Fruit fly (Drosophila melanogaster) whole organism, prepupa: ENCODE results near the gene CG14451.
A peak's percentile ranks its signal among the peaks of the same experiment; 100 is the strongest.

Source experiments
- Blimp-1 ChIP-seq: fragments of 200-800 bp; sonication (Bioruptor generic); optimal IDR thresholded peaks from 3 replicates; lab custom pipeline; 2017; ENCODE audit warnings: missing biosample characterization, missing genetic modification characterization, mild to moderate bottlenecking, moderate library complexity, missing genetic modification reagents
- CG10631 ChIP-seq: fragments of 200-800 bp; sonication (Bioruptor generic); optimal IDR thresholded peaks from 2 replicates; lab custom pipeline; 2016; ENCODE audit warnings: missing biosample characterization, missing genetic modification characterization
- CG10669 ChIP-seq: fragments of 200-800 bp; sonication (Bioruptor generic); optimal IDR thresholded peaks from 3 replicates; lab custom pipeline; 2018; ENCODE audit warnings: missing biosample characterization, mild to moderate bottlenecking, missing genetic modification characterization, moderate library complexity
- CG11294 ChIP-seq: fragments of 200-800 bp; sonication (Bioruptor generic); IDR thresholded peaks from 2 replicates; pipeline ENCODE4 v1.3.6; 2022; ENCODE audit warnings: missing biosample characterization, missing genetic modification characterization
- CG11902 ChIP-seq: fragments of 200-800 bp; sonication (Bioruptor generic); optimal IDR thresholded peaks from 3 replicates; lab custom pipeline; 2016; ENCODE audit warnings: missing biosample characterization, missing genetic modification characterization
- CG15336 ChIP-seq: fragments of 200-800 bp; sonication (Bioruptor generic); IDR thresholded peaks from 2 replicates; pipeline ENCODE4 v1.3.6; 2022; ENCODE audit warnings: missing biosample characterization, missing genetic modification characterization
- CG1621 ChIP-seq: fragments of 200-800 bp; sonication (Bioruptor generic); optimal IDR thresholded peaks from 3 replicates; lab custom pipeline; 2018; ENCODE audit warnings: missing biosample characterization, mild to moderate bottlenecking, missing genetic modification characterization
- CG16779 ChIP-seq: fragments of 200-800 bp; sonication (Bioruptor generic); optimal IDR thresholded peaks from 3 replicates; lab custom pipeline; 2017; ENCODE audit warnings: missing biosample characterization, mild to moderate bottlenecking, missing genetic modification characterization
- CG3032 ChIP-seq: fragments of 200-800 bp; optimal IDR thresholded peaks from 2 replicates; lab custom pipeline; 2019; ENCODE audit warnings: missing biosample characterization, mild to moderate bottlenecking, missing genetic modification characterization, moderate library complexity
- CG31627 ChIP-seq: fragments of 200-800 bp; sonication (Bioruptor generic); optimal IDR thresholded peaks from 3 replicates; lab custom pipeline; 2016; ENCODE audit warnings: missing biosample characterization, missing genetic modification characterization
- CG32006 ChIP-seq: fragments of 200-800 bp; sonication (Bioruptor generic); optimal IDR thresholded peaks from 3 replicates; lab custom pipeline; 2017; ENCODE audit warnings: missing biosample characterization, mild to moderate bottlenecking, missing genetic modification characterization
- CG3919 ChIP-seq: fragments of 200-800 bp; sonication (Bioruptor generic); optimal IDR thresholded peaks from 3 replicates; lab custom pipeline; 2016; ENCODE audit warnings: missing biosample characterization, missing genetic modification characterization
- CG4318 ChIP-seq: fragments of 200-800 bp; sonication (Bioruptor generic); optimal IDR thresholded peaks from 3 replicates; lab custom pipeline; 2017; ENCODE audit warnings: missing biosample characterization, mild to moderate bottlenecking, missing genetic modification characterization
- CG6276 ChIP-seq: fragments of 200-800 bp; sonication (Bioruptor generic); optimal IDR thresholded peaks from 2 replicates; lab custom pipeline; 2017; ENCODE audit warnings: missing biosample characterization, mild to moderate bottlenecking, missing genetic modification characterization
- CG6792 ChIP-seq: fragments of 200-800 bp; sonication (Bioruptor generic); optimal IDR thresholded peaks from 3 replicates; lab custom pipeline; 2016; ENCODE audit warnings: missing biosample characterization, missing genetic modification characterization
- CG6808 ChIP-seq: fragments of 200-800 bp; sonication (Bioruptor generic); optimal IDR thresholded peaks from 3 replicates; lab custom pipeline; 2017; ENCODE audit warnings: missing biosample characterization, missing genetic modification characterization, mild to moderate bottlenecking, moderate library complexity, missing genetic modification reagents
- CG6854 ChIP-seq: fragments of 200-800 bp; sonication (Bioruptor generic); optimal IDR thresholded peaks from 2 replicates; lab custom pipeline; 2017; ENCODE audit warnings: missing biosample characterization, mild to moderate bottlenecking, missing genetic modification characterization
- CG7368 ChIP-seq: fragments of 200-800 bp; sonication (Bioruptor generic); optimal IDR thresholded peaks from 3 replicates; lab custom pipeline; 2016; ENCODE audit warnings: missing biosample characterization, missing genetic modification characterization
- CG8119 ChIP-seq: fragments of 200-800 bp; sonication (Bioruptor generic); IDR thresholded peaks from 3 replicates; pipeline ENCODE4 v1.3.6; 2022; ENCODE audit warnings: missing biosample characterization, missing genetic modification characterization
- CG8319 ChIP-seq: fragments of 200-800 bp; sonication (Bioruptor generic); optimal IDR thresholded peaks from 3 replicates; lab custom pipeline; 2016; ENCODE audit warnings: missing biosample characterization, missing genetic modification characterization
- Eip75B ChIP-seq: fragments of 200-800 bp; sonication (Bioruptor generic); optimal IDR thresholded peaks from 3 replicates; lab custom pipeline; 2016; ENCODE audit warnings: missing biosample characterization, missing genetic modification characterization
- Eip78C ChIP-seq: fragments of 200-800 bp; sonication (Bioruptor generic); peaks from one replicate; lab custom pipeline; 2016; ENCODE audit warnings: missing biosample characterization, missing genetic modification characterization
- Eip93F ChIP-seq: fragments of 200-800 bp; sonication (Bioruptor generic); optimal IDR thresholded peaks from 2 replicates; lab custom pipeline; 2016; ENCODE audit warnings: missing biosample characterization, mild to moderate bottlenecking, missing genetic modification characterization
- Ets21C ChIP-seq: fragments of 200-800 bp; sonication (Bioruptor generic); optimal IDR thresholded peaks from 3 replicates; lab custom pipeline; 2016; ENCODE audit warnings: missing biosample characterization, missing genetic modification characterization
- Gug ChIP-seq: fragments of 200-800 bp; sonication (Bioruptor generic); IDR thresholded peaks from 2 replicates; pipeline ENCODE4 v1.3.6; 2022; ENCODE audit warnings: missing biosample characterization, missing genetic modification characterization
- Hr39 ChIP-seq: fragments of 200-800 bp; sonication (Bioruptor generic); optimal IDR thresholded peaks from 2 replicates; lab custom pipeline; 2016; ENCODE audit warnings: missing biosample characterization, missing genetic modification characterization
- Hr4 ChIP-seq: fragments of 200-800 bp; sonication (Bioruptor generic); optimal IDR thresholded peaks from 3 replicates; lab custom pipeline; 2016; ENCODE audit warnings: missing biosample characterization, missing genetic modification characterization
- OdsH ChIP-seq: fragments of 200-800 bp; sonication (Bioruptor generic); optimal IDR thresholded peaks from 3 replicates; lab custom pipeline; 2016; ENCODE audit warnings: missing biosample characterization, missing genetic modification characterization
- Smox ChIP-seq: fragments of 200-800 bp; sonication (Bioruptor generic); optimal IDR thresholded peaks from 3 replicates; lab custom pipeline; 2016; ENCODE audit warnings: missing biosample characterization, missing genetic modification characterization
- Sox102F ChIP-seq: fragments of 200-800 bp; sonication (Bioruptor generic); optimal IDR thresholded peaks from 2 replicates; lab custom pipeline; 2016; ENCODE audit warnings: missing biosample characterization, mild to moderate bottlenecking, missing genetic modification characterization
- Sox15 ChIP-seq: fragments of 200-800 bp; sonication (Bioruptor generic); optimal IDR thresholded peaks from 3 replicates; lab custom pipeline; 2016; ENCODE audit warnings: missing biosample characterization, missing genetic modification characterization
- acj6 ChIP-seq: fragments of 200-800 bp; sonication (Bioruptor generic); optimal IDR thresholded peaks from 3 replicates; lab custom pipeline; 2016; ENCODE audit warnings: missing biosample characterization, missing genetic modification characterization
- cyc ChIP-seq: fragments of 200-800 bp; sonication (Bioruptor generic); optimal IDR thresholded peaks from 3 replicates; lab custom pipeline; 2016; ENCODE audit warnings: missing biosample characterization, missing genetic modification characterization
- dac ChIP-seq: fragments of 200-800 bp; sonication (Bioruptor generic); optimal IDR thresholded peaks from 2 replicates; lab custom pipeline; 2017; ENCODE audit warnings: missing biosample characterization, mild to moderate bottlenecking, missing genetic modification characterization
- dsx ChIP-seq: fragments of 200-800 bp; optimal IDR thresholded peaks from 3 replicates; lab custom pipeline; 2019; ENCODE audit warnings: missing biosample characterization, mild to moderate bottlenecking, missing genetic modification characterization, moderate library complexity; ENCODE audit not compliant: poor library complexity, severe bottlenecking
- eg ChIP-seq: fragments of 200-800 bp; sonication (Bioruptor generic); IDR thresholded peaks from 3 replicates; pipeline ENCODE4 v1.3.6; 2022; ENCODE audit warnings: missing biosample characterization, missing genetic modification characterization
- fd59A ChIP-seq: fragments of 200-800 bp; sonication (Bioruptor generic); optimal IDR thresholded peaks from 2 replicates; lab custom pipeline; 2017; ENCODE audit warnings: missing biosample characterization, mild to moderate bottlenecking, missing genetic modification characterization, missing genetic modification reagents
- fd85E ChIP-seq: fragments of 200-800 bp; sonication (Bioruptor generic); optimal IDR thresholded peaks from 3 replicates; lab custom pipeline; 2016; ENCODE audit warnings: missing biosample characterization, missing genetic modification characterization
- lz ChIP-seq: fragments of 200-800 bp; sonication (Bioruptor generic); optimal IDR thresholded peaks from 3 replicates; lab custom pipeline; 2016; ENCODE audit warnings: missing biosample characterization, missing genetic modification characterization
- net ChIP-seq: fragments of 200-800 bp; sonication (Bioruptor generic); optimal IDR thresholded peaks from 3 replicates; lab custom pipeline; 2016; ENCODE audit warnings: missing biosample characterization, missing genetic modification characterization
- pdm3 ChIP-seq: fragments of 200-800 bp; sonication (Bioruptor generic); optimal IDR thresholded peaks from 3 replicates; lab custom pipeline; 2016; ENCODE audit warnings: missing biosample characterization, missing genetic modification characterization
- salr ChIP-seq, 2 experiments: fragments of 200-800 bp; sonication (Bioruptor generic); optimal IDR thresholded peaks; 3 replicates each; lab custom pipeline; 2016 to 2018; ENCODE audit warnings: missing biosample characterization in 2 of 2, missing genetic modification characterization in 2 of 2, mild to moderate bottlenecking in 1 of 2
- ss ChIP-seq, 2 experiments: fragments of 200-800 bp; sonication (Bioruptor generic); optimal IDR thresholded peaks; 2 replicates in 1 of 2; 3 replicates in 1 of 2; lab custom pipeline; 2017 to 2018; ENCODE audit warnings: mild to moderate bottlenecking in 2 of 2, missing biosample characterization in 2 of 2, missing genetic modification characterization in 2 of 2, moderate library complexity in 1 of 2
- svp ChIP-seq: fragments of 200-800 bp; sonication (Bioruptor generic); peaks from one replicate; lab custom pipeline; 2016; ENCODE audit warnings: missing biosample characterization, missing genetic modification characterization
- vri ChIP-seq: fragments of 200-800 bp; sonication (Bioruptor generic); optimal IDR thresholded peaks from 3 replicates; lab custom pipeline; 2016; ENCODE audit warnings: missing biosample characterization, mild to moderate bottlenecking, missing genetic modification characterization

Gene CG14451

dm6 chr3L:22721991-22722390 lies at the start of gene CG14451:
Gene CG14451, minus strand, starts transcription at chr3L:22722091.
- TF ChIP-seq CG10631 (no peak), CG11294 (GFP tag; lab: Robert Waterston, UW) (no peak), CG8319 (GFP tag; lab: Kevin White, UChicago) (no peak), CG15336 (GFP tag; lab: Robert Waterston, UW) (no peak), CG6808 (no peak), vri (GFP tag; lab: Kevin White, UChicago) (no peak), CG11902 (GFP tag; lab: Kevin White, UChicago) (no peak), Ets21C (no peak), salr (GFP tag; optimal IDR thresholded peaks at IDR 0.05; lab: Kevin White, UChicago) (no peak), acj6 (GFP tag; lab: Kevin White, UChicago) (no peak), eg (no peak), Hr4 (no peak), dac (GFP tag; lab: Kevin White, UChicago) (no peak), fd59A (no peak)
- TF ChIP-seq, all 60 proteins: peak for 0

dm6 chr3L:22749987-22750386 lies 28.1 kb upstream of the CG14451 start:
- TF ChIP-seq Hr39 (GFP tag; lab: Kevin White, UChicago) (no peak), CG15336 (GFP tag; lab: Robert Waterston, UW) (no peak), Smox (no peak), CG10631 (no peak), salr (GFP tag; optimal IDR thresholded peaks at IDR 0.05; lab: Kevin White, UChicago) (no peak), CG10669 (no peak), CG32006 (GFP tag; lab: Kevin White, UChicago) (no peak), Eip75B (GFP tag; lab: Kevin White, UChicago) (no peak)

dm6 chr3L:22749147-22749550 lies 27.3 kb upstream of the CG14451 start, which contains the start of gene SPoCk:
Gene SPoCk, plus strand, starts transcription at chr3L:22749444.
- TF ChIP-seq CG8319 (GFP tag; lab: Kevin White, UChicago) (no peak), Ets21C (no peak), svp (GFP tag; lab: Kevin White, UChicago) (peak; percentile 57), CG3919 (peak; percentile 29), CG7368 (no peak), pdm3 (GFP tag; lab: Kevin White, UChicago) (no peak), Eip93F (no peak), CG3032 (peak; percentile 9), CG6276 (GFP tag; lab: Kevin White, UChicago) (no peak), Blimp-1 (no peak), Sox15 (GFP tag; lab: Kevin White, UChicago) (no peak), OdsH (GFP tag; lab: Kevin White, UChicago) (no peak), fd59A (no peak), CG1621 (tag; lab: Kevin White, UChicago) (peak; percentile 63), CG32006 (GFP tag; lab: Kevin White, UChicago) (no peak), Eip78C (GFP tag; lab: Kevin White, UChicago) (peak; percentile 69), CG6854 (GFP tag; lab: Kevin White, UChicago) (no peak), CG4318 (GFP tag; lab: Kevin White, UChicago) (no peak), dsx (GFP tag; lab: Kevin White, UChicago) (peak; percentile 39), ss (GFP tag; optimal IDR thresholded peaks at IDR 0.05; lab: Kevin White, UChicago) (peak; percentile 21 to 34)

- TF ChIP-seq fd59A: peak; percentile 43
- TF ChIP-seq Ets21C: no peak
- peak; percentile 51 for TF ChIP-seq Hr4
- no peak for TF ChIP-seq Gug (GFP tag; lab: Robert Waterston, UW)
- peak; percentile 21 for TF ChIP-seq Sox102F (GFP tag; lab: Kevin White, UChicago)
- no peak for TF ChIP-seq CG8119 (GFP tag; lab: Robert Waterston, UW)
- peak; percentile 41 for TF ChIP-seq CG3919
- TF ChIP-seq Sox15 (GFP tag; lab: Kevin White, UChicago): peak; percentile 25
- no peak for TF ChIP-seq CG1621 (tag; lab: Kevin White, UChicago)
- TF ChIP-seq CG10631: peak; percentile 51
- TF ChIP-seq acj6 (GFP tag; lab: Kevin White, UChicago): peak; percentile 16
- peak; percentile 41 for TF ChIP-seq Hr39 (GFP tag; lab: Kevin White, UChicago)
- TF ChIP-seq CG16779 (tag; lab: Kevin White, UChicago): no peak
- TF ChIP-seq CG32006 (GFP tag; lab: Kevin White, UChicago): peak; percentile 72
- peak; percentile 25 for TF ChIP-seq CG6792 (GFP tag; lab: Kevin White, UChicago)
- peak; percentile 25 for TF ChIP-seq lz (GFP tag; lab: Kevin White, UChicago)
- TF ChIP-seq cyc (GFP tag; lab: Kevin White, UChicago): peak; percentile 29
- no peak for TF ChIP-seq fd85E (GFP tag; lab: Kevin White, UChicago)
- TF ChIP-seq net (GFP tag; lab: Kevin White, UChicago): peak; percentile 26
- peak; percentile 33 for TF ChIP-seq CG31627
- peak; percentile 27 for TF ChIP-seq CG6276 (GFP tag; lab: Kevin White, UChicago)
Measured at dm6 chr3L:22742945-22743582, 21.2 kb upstream of the CG14451 start.
